Worm (Caenorhabditis elegans): ENCODE results near the gene fbxa-133.

- TF ChIP-seq klf-2 (GFP tag; conservative IDR thresholded peaks at IDR 0.05) (no peak), flt-1 (GFP tag; IDR thresholded peaks at IDR 0.05) (no peak), tab-1 (GFP tag; IDR thresholded peaks at IDR 0.05) (no peak), ztf-29 (GFP tag; IDR thresholded peaks at IDR 0.05) (no peak), ztf-23 (GFP tag; IDR thresholded peaks at IDR 0.05) (no peak), med-1 (GFP tag; optimal IDR thresholded peaks at IDR 0.05; ENCODE audit: insufficient read depth) (no peak), ref-1 (GFP tag; conservative IDR thresholded peaks at IDR 0.05) (no peak)
These were observed 18.7 kb upstream of the fbxa-133 start, which contains the start of gene fbxa-171 for ce11 chrV:17565903-17566302.

Measured in whole organism, midembryonic.